Fruit fly (Drosophila melanogaster): ENCODE data around the gene Vml.

The Vml gene

dm6 chrX:2275249-2275872, at the start of gene Vml:
Gene Vml (plus strand): TSS chrX:2275822.
- TF ChIP-seq CG11902 (GFP tag; optimal IDR thresholded peaks at IDR 0.05) (no peak), topi (GFP tag; optimal IDR thresholded peaks at IDR 0.05) (no peak), acj6 (GFP tag; optimal IDR thresholded peaks at IDR 0.05) (no peak), Gug (GFP tag; IDR thresholded peaks at IDR 0.05) (no peak), CG6163 (GFP tag; IDR thresholded peaks at IDR 0.05) (no peak), Hr38 (GFP tag; optimal IDR thresholded peaks at IDR 0.05) (no peak), CG8319 (GFP tag; optimal IDR thresholded peaks at IDR 0.05) (no peak), CG6276 (GFP tag; optimal IDR thresholded peaks at IDR 0.05) (no peak), fd85E (GFP tag; optimal IDR thresholded peaks at IDR 0.05) (no peak), Smox (GFP tag; optimal IDR thresholded peaks at IDR 0.05) (no peak), salr (GFP tag; optimal IDR thresholded peaks at IDR 0.05) (no peak), Hr4 (GFP tag; optimal IDR thresholded peaks at IDR 0.05) (no peak), CG31627 (GFP tag; optimal IDR thresholded peaks at IDR 0.05) (no peak), net (GFP tag; optimal IDR thresholded peaks at IDR 0.05) (no peak)

- TF ChIP-seq CG16779 (tag; optimal IDR thresholded peaks at IDR 0.05) (no peak), CG8632 (GFP tag; optimal IDR thresholded peaks at IDR 0.05) (no peak), salr (GFP tag; optimal IDR thresholded peaks at IDR 0.05) (no peak), cyc (GFP tag; optimal IDR thresholded peaks at IDR 0.05) (no peak), Sox14 (GFP tag; optimal IDR thresholded peaks at IDR 0.05) (no peak), CG11762 (GFP tag; optimal IDR thresholded peaks at IDR 0.05; ENCODE audit: insufficient read depth) (no peak), CG10669 (GFP tag; optimal IDR thresholded peaks at IDR 0.05) (no peak), topi (GFP tag; optimal IDR thresholded peaks at IDR 0.05) (no peak), Lpt (GFP tag; optimal IDR thresholded peaks at IDR 0.05) (no peak), CG11902 (GFP tag; optimal IDR thresholded peaks at IDR 0.05) (no peak), CG8319 (GFP tag; optimal IDR thresholded peaks at IDR 0.05) (no peak), CG15336 (GFP tag; IDR thresholded peaks at IDR 0.05) (no peak), spab (GFP tag; optimal IDR thresholded peaks at IDR 0.05) (no peak), CG34406 (GFP tag; optimal IDR thresholded peaks at IDR 0.05) (no peak), Hr39 (GFP tag; optimal IDR thresholded peaks at IDR 0.05) (no peak), ss (GFP tag; optimal IDR thresholded peaks at IDR 0.05) (no peak), Eip93F (GFP tag; optimal IDR thresholded peaks at IDR 0.05) (no peak)
Measured at dm6 chrX:2241842-2242241, 33.8 kb upstream of the Vml start, which contains the start of gene kz. Gene kz (minus strand): TSS chrX:2242035.

- TF ChIP-seq CG3919 (GFP tag; optimal IDR thresholded peaks at IDR 0.05) (no peak), topi (GFP tag; optimal IDR thresholded peaks at IDR 0.05) (no peak), CG4318 (GFP tag; optimal IDR thresholded peaks at IDR 0.05) (no peak), dac (GFP tag; optimal IDR thresholded peaks at IDR 0.05) (no peak)
Measured at dm6 chrX:2242897-2243296, 32.7 kb upstream of the Vml start.

- no peak for TF ChIP-seq Sox102F (GFP tag; optimal IDR thresholded peaks at IDR 0.05)
- no peak for TF ChIP-seq CG16779 (tag; optimal IDR thresholded peaks at IDR 0.05)
- TF ChIP-seq CG6792 (GFP tag; optimal IDR thresholded peaks at IDR 0.05): no peak
- no peak for TF ChIP-seq CG3032 (tag; optimal IDR thresholded peaks at IDR 0.05)
- TF ChIP-seq CG34406 (GFP tag; optimal IDR thresholded peaks at IDR 0.05): no peak
- TF ChIP-seq lz (GFP tag; optimal IDR thresholded peaks at IDR 0.05): no peak
- no peak for TF ChIP-seq CG1621 (tag; optimal IDR thresholded peaks at IDR 0.05)
- no peak for TF ChIP-seq CG7368 (GFP tag; optimal IDR thresholded peaks at IDR 0.05)
- no peak for TF ChIP-seq CG8119 (GFP tag; IDR thresholded peaks at IDR 0.05)
Measured at dm6 chrX:2244753-2245152, 30.9 kb upstream of the Vml start.

Data from whole organism, prepupa.